Worm (Caenorhabditis elegans): ENCODE data around the gene din-1.

DNA sequence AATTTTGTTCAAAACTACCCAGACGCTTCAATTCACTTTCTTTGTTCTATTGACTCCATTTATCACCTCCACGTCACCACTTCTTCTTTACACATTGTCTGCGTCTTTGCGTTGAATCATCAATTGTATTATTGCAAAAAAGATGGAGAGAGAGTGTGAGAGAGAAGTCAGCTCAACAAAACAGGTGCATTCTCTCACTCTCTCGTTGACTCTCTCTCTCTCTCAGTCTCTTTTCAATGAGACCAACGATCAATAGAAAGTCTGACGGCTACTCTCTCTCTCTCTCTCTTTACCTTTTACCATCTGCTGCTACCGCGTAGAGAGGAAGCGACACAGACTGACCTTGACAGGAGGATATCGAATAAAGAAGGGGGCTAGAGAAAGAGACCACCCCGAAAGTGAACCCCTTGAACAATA lies 2.3 kb upstream of the din-1 start:
- TF ChIP-seq ceh-82 (tag; optimal IDR thresholded peaks at IDR 0.05) (no peak), nhr-12 (tag; optimal IDR thresholded peaks at IDR 0.05) (no peak)
